Worm (Caenorhabditis elegans) whole organism, late embryonic: ENCODE results near the gene cyp-35B2.

Experiments used
- C08G9.2 ChIP-seq: sonication (generic microtip); optimal IDR thresholded peaks from 2 replicates; lab custom pipeline; 2016; ENCODE audit warnings: mild to moderate bottlenecking, missing genetic modification characterization, moderate library complexity, missing compliant biosample characterization
- F13H6.1 ChIP-seq: sonication (generic microtip); optimal IDR thresholded peaks from 2 replicates; lab custom pipeline; 2016; ENCODE audit warnings: missing genetic modification characterization, missing compliant biosample characterization
- K02D7.2 ChIP-seq: sonication (generic microtip); optimal IDR thresholded peaks from 2 replicates; lab custom pipeline; 2017; ENCODE audit warnings: mild to moderate bottlenecking, missing genetic modification characterization, missing compliant biosample characterization
- K09A11.1 ChIP-seq: sonication (generic microtip); optimal IDR thresholded peaks from 2 replicates; lab custom pipeline; 2017; ENCODE audit warnings: antibody characterized with exemption, mild to moderate bottlenecking, missing genetic modification characterization, missing compliant biosample characterization; ENCODE audit not compliant: insufficient read depth
- Y22D7AL.16 ChIP-seq: sonication (generic microtip); optimal IDR thresholded peaks from 2 replicates; lab custom pipeline; 2016; ENCODE audit warnings: missing genetic modification characterization, missing compliant biosample characterization
- ceh-14 ChIP-seq: sonication (generic microtip); optimal IDR thresholded peaks from 2 replicates; lab custom pipeline; 2016; ENCODE audit warnings: missing genotype, missing genetic modification characterization, missing compliant biosample characterization
- ceh-18 ChIP-seq: sonication (generic microtip); optimal IDR thresholded peaks from 2 replicates; lab custom pipeline; 2016; ENCODE audit warnings: missing genetic modification characterization, missing compliant biosample characterization
- ceh-31 ChIP-seq: sonication (generic microtip); optimal IDR thresholded peaks from 2 replicates; lab custom pipeline; 2016; ENCODE audit warnings: missing genetic modification characterization, missing compliant biosample characterization
- ceh-6 ChIP-seq: fragments of 200-800 bp; sonication (Bioruptor generic); optimal IDR thresholded peaks from 2 replicates; lab custom pipeline; 2018; ENCODE audit warnings: mild to moderate bottlenecking, missing genetic modification characterization, missing compliant biosample characterization
- ceh-9 ChIP-seq: sonication (generic microtip); optimal IDR thresholded peaks from 2 replicates; lab custom pipeline; 2016; ENCODE audit warnings: mild to moderate bottlenecking, missing genetic modification characterization, inconsistent platforms, missing compliant biosample characterization
- elt-2 ChIP-seq: sonication (generic microtip); optimal IDR thresholded peaks from 2 replicates; lab custom pipeline; 2016; ENCODE audit warnings: missing genetic modification reagents, missing genetic modification characterization, missing compliant biosample characterization
- eyg-1 ChIP-seq: sonication (generic microtip); optimal IDR thresholded peaks from 2 replicates; lab custom pipeline; 2016; ENCODE audit warnings: missing genotype, missing genetic modification characterization, missing compliant biosample characterization
- fkh-10 ChIP-seq: fragments of 150-350 bp; optimal IDR thresholded peaks from 2 replicates; lab custom pipeline; 2014; ENCODE audit warnings: missing biosample characterization, missing genetic modification reagents, missing genetic modification characterization
- fkh-6 ChIP-seq: sonication (generic microtip); optimal IDR thresholded peaks from 2 replicates; lab custom pipeline; 2016; ENCODE audit warnings: missing genetic modification characterization, missing compliant biosample characterization
- gmeb-2 ChIP-seq: sonication (generic microtip); optimal IDR thresholded peaks from 2 replicates; lab custom pipeline; 2016; ENCODE audit warnings: missing genetic modification characterization, inconsistent platforms, missing compliant biosample characterization
- hlh-15 ChIP-seq: sonication (generic microtip); optimal IDR thresholded peaks from 2 replicates; lab custom pipeline; 2016; ENCODE audit warnings: missing genetic modification characterization, missing compliant biosample characterization
- hlh-30 ChIP-seq: sonication (generic microtip); optimal IDR thresholded peaks from 2 replicates; lab custom pipeline; 2017; ENCODE audit warnings: antibody characterized with exemption, missing genetic modification characterization, missing compliant biosample characterization; ENCODE audit not compliant: insufficient read depth
- hlh-6 ChIP-seq: sonication (generic microtip); optimal IDR thresholded peaks from 2 replicates; lab custom pipeline; 2016; ENCODE audit warnings: missing genotype, missing genetic modification characterization, missing compliant biosample characterization
- hlh-8 ChIP-seq: sonication (generic microtip); optimal IDR thresholded peaks from 2 replicates; lab custom pipeline; 2016; ENCODE audit warnings: missing genotype, missing genetic modification characterization, missing compliant biosample characterization
- lin-11 ChIP-seq: fragments of 200-800 bp; sonication (Bioruptor generic); optimal IDR thresholded peaks from 2 replicates; lab custom pipeline; 2018; ENCODE audit warnings: mild to moderate bottlenecking, missing genetic modification characterization, missing compliant biosample characterization
- madf-2 ChIP-seq: sonication (generic microtip); optimal IDR thresholded peaks from 2 replicates; lab custom pipeline; 2017; ENCODE audit warnings: missing genetic modification characterization, missing compliant biosample characterization
- nfya-1 ChIP-seq: sonication (generic microtip); optimal IDR thresholded peaks from 2 replicates; lab custom pipeline; 2017; ENCODE audit warnings: missing genetic modification characterization, mild to moderate bottlenecking, missing compliant biosample characterization, antibody characterized with exemption, moderate library complexity
- nhr-11 ChIP-seq: fragments of 150-350 bp; optimal IDR thresholded peaks from 2 replicates; lab custom pipeline; 2014; ENCODE audit warnings: missing biosample characterization, missing genetic modification characterization
- nhr-232 ChIP-seq: sonication (generic microtip); optimal IDR thresholded peaks from 2 replicates; lab custom pipeline; 2016; ENCODE audit warnings: missing genetic modification characterization, missing compliant biosample characterization
- odd-2 ChIP-seq: sonication (generic microtip); optimal IDR thresholded peaks from 2 replicates; lab custom pipeline; 2017; ENCODE audit warnings: antibody characterized with exemption, mild to moderate bottlenecking, missing genetic modification characterization, missing compliant biosample characterization
- pat-9 ChIP-seq: fragments of 200-800 bp; sonication (Bioruptor generic); optimal IDR thresholded peaks from 2 replicates; lab custom pipeline; 2018; ENCODE audit warnings: mild to moderate bottlenecking, missing genetic modification characterization, moderate library complexity, missing compliant biosample characterization
- pax-1 ChIP-seq: fragments of 150-350 bp; optimal IDR thresholded peaks from 2 replicates; lab custom pipeline; 2014; ENCODE audit warnings: missing biosample characterization, missing genetic modification characterization
- pha-2 ChIP-seq: sonication (generic microtip); optimal IDR thresholded peaks from 2 replicates; lab custom pipeline; 2017; ENCODE audit warnings: mild to moderate bottlenecking, missing genetic modification characterization, missing compliant biosample characterization
- pha-4 ChIP-seq: fragments of 150-350 bp; optimal IDR thresholded peaks from 2 replicates; lab custom pipeline; 2018; ENCODE audit warnings: missing biosample characterization, missing genetic modification reagents, missing genetic modification characterization
- sdc-2 ChIP-seq: sonication (generic microtip); optimal IDR thresholded peaks from 2 replicates; lab custom pipeline; 2016; ENCODE audit warnings: missing genotype, missing genetic modification characterization, missing compliant biosample characterization
- sox-4 ChIP-seq: sonication (generic microtip); optimal IDR thresholded peaks from 2 replicates; lab custom pipeline; 2017; ENCODE audit warnings: mild to moderate bottlenecking, missing genetic modification characterization, inconsistent platforms, missing compliant biosample characterization
- tbx-2 ChIP-seq: sonication (generic microtip); optimal IDR thresholded peaks from 2 replicates; lab custom pipeline; 2016; ENCODE audit warnings: missing genetic modification characterization, missing compliant biosample characterization
- tbx-7 ChIP-seq: sonication (generic microtip); optimal IDR thresholded peaks from 2 replicates; lab custom pipeline; 2016; ENCODE audit warnings: missing genotype, missing genetic modification characterization, missing compliant biosample characterization
- ttx-3 ChIP-seq: sonication (generic microtip); optimal IDR thresholded peaks from 2 replicates; lab custom pipeline; 2016; ENCODE audit warnings: missing genetic modification reagents, missing genetic modification characterization, missing compliant biosample characterization
- unc-3 ChIP-seq, 2 experiments: fragments of 200-800 bp in 1 of 2; sonication (Bioruptor generic) in 1 of 2; sonication (generic microtip) in 1 of 2; conservative IDR thresholded peaks in 1 of 2; optimal IDR thresholded peaks in 1 of 2; 2 replicates each; pipeline versions ENCODE4 v1.3.6 to Lab custom; 2016 to 2022; ENCODE audit warnings: missing compliant biosample characterization in 2 of 2, missing genetic modification characterization in 2 of 2, missing genetic modification reagents in 1 of 2
- unc-42 ChIP-seq: sonication (generic microtip); optimal IDR thresholded peaks from 2 replicates; lab custom pipeline; 2016; ENCODE audit warnings: missing genotype, missing genetic modification characterization, missing compliant biosample characterization
- zip-5 ChIP-seq: sonication (generic microtip); optimal IDR thresholded peaks from 2 replicates; lab custom pipeline; 2016; ENCODE audit warnings: missing genetic modification characterization, missing compliant biosample characterization
- ztf-16 ChIP-seq: sonication (generic microtip); optimal IDR thresholded peaks from 2 replicates; lab custom pipeline; 2017; ENCODE audit warnings: missing genetic modification characterization, missing compliant biosample characterization

cyp-35B2 gene

DNA sequence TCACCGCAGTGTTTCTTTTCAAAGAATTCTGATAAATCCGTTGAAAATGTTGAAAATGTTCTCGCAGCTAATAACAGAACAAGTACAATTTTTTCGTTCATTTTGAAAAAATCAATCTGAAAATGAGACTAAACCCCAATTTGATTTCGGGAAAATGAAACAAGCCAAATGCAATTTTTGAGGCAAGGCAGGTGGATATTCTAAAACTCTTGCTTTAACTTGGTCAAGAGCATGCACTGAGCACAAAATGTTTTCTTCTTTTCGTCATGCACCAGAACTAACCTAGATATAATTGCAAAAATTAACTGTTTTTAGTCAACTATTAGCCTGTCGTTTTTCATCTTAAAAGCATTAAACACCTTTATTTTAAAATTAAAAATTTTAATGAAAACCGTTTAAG is 41.9 kb upstream of the cyp-35B2 start, which contains the start of gene irld-22:
irld-22 (minus strand) TSS at position 101 of the 400 bp plus-strand sequence.
- TF ChIP-seq Y22D7AL.16 (tag; lab: Kevin White, UChicago) (no peak), hlh-8 (no peak), gmeb-2 (tag; lab: Kevin White, UChicago) (no peak), hlh-30 (tag; lab: Kevin White, UChicago) (no peak), pat-9 (tag; lab: Kevin White, UChicago) (no peak), sdc-2 (tag; lab: Kevin White, UChicago) (no peak), lin-11 (no peak)

DNA sequence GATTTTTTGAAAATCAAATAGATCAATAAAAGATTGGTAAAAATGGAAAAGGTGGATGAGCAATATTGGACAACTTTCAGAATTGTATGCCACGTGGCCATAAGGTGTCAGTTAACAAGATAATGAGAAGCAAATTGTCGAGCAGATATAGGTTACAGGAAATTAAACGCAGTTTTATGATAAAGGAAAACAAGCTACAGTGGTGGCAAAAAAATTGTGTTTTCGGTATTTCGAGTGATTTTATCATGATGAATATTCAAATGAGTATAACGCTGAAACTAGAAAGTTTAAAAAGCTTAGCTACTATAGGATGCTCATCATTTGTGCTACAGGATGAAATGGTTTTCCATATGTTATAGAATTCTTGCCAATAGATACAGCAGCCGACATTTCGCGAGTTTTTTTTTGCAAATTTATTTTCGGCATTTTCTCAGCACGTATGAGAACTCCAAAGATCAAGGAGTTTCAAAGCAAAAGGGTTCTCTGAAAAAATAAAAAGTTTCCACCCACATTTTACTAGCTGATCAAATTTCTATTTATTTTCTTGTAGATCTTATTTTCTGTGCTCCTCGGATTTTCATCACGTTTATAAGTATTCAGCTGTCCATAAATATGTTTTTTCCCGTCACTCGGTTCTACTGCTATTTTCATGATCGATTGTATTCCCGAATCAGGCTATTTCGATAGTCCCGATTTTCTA is 39.4 kb upstream of the cyp-35B2 start, which contains the start of the genes str-229 and srh-190:
str-229 (minus strand) TSS at position 101 of the 700 bp plus-strand sequence.
srh-190 (plus strand) TSS at position 650 of the 700 bp plus-strand sequence.
- TF ChIP-seq ceh-9 (tag; lab: Kevin White, UChicago) = no peak
- no peak for TF ChIP-seq ceh-18 (tag; lab: Kevin White, UChicago)
- no peak for TF ChIP-seq elt-2
- TF ChIP-seq K02D7.2 (tag; lab: Kevin White, UChicago) = no peak
- TF ChIP-seq fkh-6 (tag; lab: Kevin White, UChicago) = no peak
- no peak for TF ChIP-seq hlh-15
- no peak for TF ChIP-seq unc-3 (GFP tag; conservative IDR thresholded peaks at IDR 0.05; lab: Robert Waterston, UW)
- TF ChIP-seq unc-3 (tag; optimal IDR thresholded peaks at IDR 0.05; lab: Kevin White, UChicago) = no peak
- no peak for TF ChIP-seq nfya-1 (tag; lab: Kevin White, UChicago)
- TF ChIP-seq, all 69 proteins: peak for 0

- TF ChIP-seq pha-2 (tag; lab: Kevin White, UChicago) (no peak), ceh-6 (GFP tag; lab: Kevin White, UChicago) (no peak), elt-2 (no peak), ttx-3 (tag; lab: Kevin White, UChicago) (no peak), sdc-2 (tag; lab: Kevin White, UChicago) (no peak), eyg-1 (tag; lab: Kevin White, UChicago) (no peak), madf-2 (tag; lab: Kevin White, UChicago) (no peak), C08G9.2 (tag; lab: Kevin White, UChicago) (no peak), hlh-6 (tag; lab: Kevin White, UChicago) (no peak), fkh-6 (tag; lab: Kevin White, UChicago) (no peak), ceh-31 (tag; lab: Kevin White, UChicago) (no peak), Y22D7AL.16 (tag; lab: Kevin White, UChicago) (no peak), pax-1 (tag; lab: Kevin White, UChicago) (no peak), zip-5 (tag; lab: Kevin White, UChicago) (no peak), tbx-7 (tag; lab: Kevin White, UChicago) (no peak), unc-42 (tag; lab: Kevin White, UChicago) (no peak), nhr-11 (tag; lab: Kevin White, UChicago) (no peak), tbx-2 (tag; lab: Kevin White, UChicago) (no peak), K09A11.1 (no peak), ceh-14 (no peak)
- TF ChIP-seq, all 69 proteins: peak for 0
Observed at ce11 chrV:3903424-3903823, 38.5 kb upstream of the cyp-35B2 start.

DNA sequence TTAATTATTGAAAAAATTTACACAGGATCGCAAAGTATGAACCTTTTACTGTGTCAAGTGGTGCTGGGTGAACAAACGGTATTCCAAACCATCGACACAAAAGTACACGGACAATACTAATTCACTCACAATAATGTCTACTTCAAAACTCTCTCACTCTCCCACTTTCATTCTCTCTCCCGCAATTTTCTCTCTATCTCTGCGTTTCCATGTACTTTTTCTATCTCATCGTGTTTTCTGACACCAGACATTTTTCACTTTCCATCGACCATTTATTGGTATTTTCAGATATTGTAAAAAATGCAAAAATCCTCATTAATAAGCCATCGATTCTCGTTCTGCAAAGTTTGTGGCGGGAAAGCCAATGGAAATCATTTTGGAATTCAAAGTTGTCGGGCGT is 36.1 kb upstream of the cyp-35B2 start, which contains the start of gene nhr-156:
nhr-156 (plus strand) TSS at position 266 of the 400 bp plus-strand sequence.
- no peak for TF ChIP-seq hlh-8
- TF ChIP-seq elt-2 = no peak
- no peak for TF ChIP-seq pat-9 (tag; lab: Kevin White, UChicago)
- no peak for TF ChIP-seq nhr-232 (tag; lab: Kevin White, UChicago)
- TF ChIP-seq odd-2 (tag; lab: Kevin White, UChicago) = no peak
- TF ChIP-seq pha-4 (tag; lab: Kevin White, UChicago) = no peak
- TF ChIP-seq fkh-10 (GFP tag; lab: Kevin White, UChicago) = no peak
- no peak for TF ChIP-seq ztf-16
- no peak for TF ChIP-seq sox-4
- TF ChIP-seq F13H6.1 (tag; lab: Kevin White, UChicago) = no peak
- no peak for TF ChIP-seq ceh-6 (GFP tag; lab: Kevin White, UChicago)
